Worm (Caenorhabditis elegans) whole organism, dauer: ENCODE measurements around the gene Y26E6A.2.

Experiments used
- unc-62 ChIP-seq: sonication (generic microtip); optimal IDR thresholded peaks from 2 replicates; lab custom pipeline; 2017; ENCODE audit warnings: missing biosample characterization, missing genetic modification reagents, missing genetic modification characterization

The Y26E6A.2 gene

ce11 chrX:13937910-13938309 is 23.7 kb upstream of the Y26E6A.2 start:
- no peak for TF ChIP-seq unc-62 (GFP tag; lab: Kevin White, UChicago)

- TF ChIP-seq unc-62 (GFP tag; lab: Kevin White, UChicago) = no peak
These were observed 23.2 kb upstream of the Y26E6A.2 start for ce11 chrX:13937350-13937749.

ce11 chrX:13936719-13937118 is 22.5 kb upstream of the Y26E6A.2 start:
- TF ChIP-seq unc-62 (GFP tag; lab: Kevin White, UChicago) = no peak

DNA sequence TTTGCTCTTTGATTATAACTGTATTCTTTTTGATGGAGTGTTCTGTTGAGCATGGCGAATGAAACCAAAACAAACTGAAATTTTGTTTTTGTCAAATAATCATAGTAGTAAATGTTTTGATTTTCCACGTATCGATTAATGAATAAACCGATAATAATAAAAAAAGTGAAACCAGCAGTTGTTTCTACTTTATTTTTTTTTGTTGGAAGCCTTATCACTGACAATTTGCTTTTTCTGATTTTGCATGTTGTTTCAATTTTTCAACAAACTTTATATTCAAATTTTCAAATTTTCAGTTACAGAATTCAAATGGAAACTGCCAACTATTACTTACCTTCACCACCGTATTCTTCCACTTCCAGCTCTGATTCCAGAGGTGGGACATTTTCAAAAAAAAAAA is 20.4 kb upstream of the Y26E6A.2 start, which contains the start of gene elt-3:
Gene elt-3 (plus strand): TSS at position 301 of the 400 bp plus-strand sequence.
- TF ChIP-seq unc-62 (GFP tag; lab: Kevin White, UChicago) = no peak

DNA sequence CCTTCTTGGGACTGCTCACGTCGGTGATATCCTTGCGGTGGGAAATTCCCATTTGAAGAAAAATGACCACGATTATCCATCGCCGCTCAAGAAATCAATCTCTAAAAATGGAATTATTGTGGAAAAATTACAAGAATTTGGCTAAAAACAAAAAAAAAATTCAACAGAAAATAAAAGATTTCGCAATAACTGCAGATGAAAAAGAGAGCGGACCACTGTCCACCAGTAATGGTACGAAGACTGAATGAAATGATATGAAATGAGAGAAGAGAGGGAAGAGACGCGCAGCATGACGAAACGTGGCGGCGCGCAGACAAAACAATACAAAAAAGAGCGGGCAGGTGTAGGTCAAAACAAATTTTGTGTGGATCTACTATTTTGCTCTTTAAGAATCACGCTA is 15.3 kb upstream of the Y26E6A.2 start, which contains the start of gene meg-1:
Gene meg-1 (minus strand): TSS at position 101 of the 400 bp plus-strand sequence.
- no peak for TF ChIP-seq unc-62 (GFP tag; lab: Kevin White, UChicago)

- TF ChIP-seq unc-62 (GFP tag; lab: Kevin White, UChicago) = no peak
These were observed 14.3 kb upstream of the Y26E6A.2 start for ce11 chrX:13928532-13928931.

DNA sequence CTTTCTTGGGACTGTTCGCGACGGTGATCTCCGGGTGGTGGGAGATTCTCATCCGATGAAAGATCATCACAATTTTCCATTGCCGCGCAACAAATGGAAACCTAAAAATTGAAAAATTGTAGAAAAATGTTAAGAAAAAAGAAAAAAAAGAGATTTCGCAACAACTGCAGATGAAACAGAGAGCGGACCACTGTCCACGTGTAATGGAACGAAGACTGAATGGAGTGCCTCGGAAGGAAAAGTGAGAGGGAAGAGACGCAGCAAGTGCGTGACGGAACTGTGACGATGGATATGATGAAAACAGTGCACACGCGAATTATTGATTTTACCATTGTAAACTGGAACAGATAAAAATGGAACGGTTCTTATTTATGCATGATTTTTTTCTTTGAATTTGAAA is 11.8 kb upstream of the Y26E6A.2 start, which contains the start of gene meg-2:
Gene meg-2 (minus strand): TSS at position 101 of the 400 bp plus-strand sequence.
- no peak for TF ChIP-seq unc-62 (GFP tag; lab: Kevin White, UChicago)

- no peak for TF ChIP-seq unc-62 (GFP tag; lab: Kevin White, UChicago)
These were observed 6.3 kb upstream of the Y26E6A.2 start for ce11 chrX:13920374-13920986.

DNA sequence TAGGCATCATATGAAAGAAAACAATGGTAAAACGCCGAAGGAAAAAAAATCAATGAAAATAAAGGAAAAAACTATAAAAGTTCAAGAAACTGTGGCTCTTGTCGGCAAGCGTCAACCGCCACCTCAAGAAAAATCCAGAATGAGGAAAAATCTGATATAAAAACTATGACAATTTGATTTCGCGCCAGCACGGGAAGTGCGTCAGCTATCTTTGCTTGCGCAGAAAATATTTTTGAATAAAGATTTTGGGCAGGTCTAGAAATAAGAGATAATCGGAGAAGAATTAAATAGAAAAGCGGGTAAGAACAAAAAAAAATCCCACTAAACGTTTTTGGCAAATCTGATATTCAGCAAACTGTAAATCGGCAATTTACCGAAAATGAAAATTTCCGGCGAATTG is 4.0 kb upstream of the Y26E6A.2 start:
- TF ChIP-seq unc-62 (GFP tag; lab: Kevin White, UChicago) = no peak

- TF ChIP-seq unc-62 (GFP tag; lab: Kevin White, UChicago) = no peak
These were observed 3.0 kb upstream of the Y26E6A.2 start, which contains the start of gene ekl-5 for ce11 chrX:13917121-13917755. ekl-5 (minus strand) TSS chrX:13917171.

DNA sequence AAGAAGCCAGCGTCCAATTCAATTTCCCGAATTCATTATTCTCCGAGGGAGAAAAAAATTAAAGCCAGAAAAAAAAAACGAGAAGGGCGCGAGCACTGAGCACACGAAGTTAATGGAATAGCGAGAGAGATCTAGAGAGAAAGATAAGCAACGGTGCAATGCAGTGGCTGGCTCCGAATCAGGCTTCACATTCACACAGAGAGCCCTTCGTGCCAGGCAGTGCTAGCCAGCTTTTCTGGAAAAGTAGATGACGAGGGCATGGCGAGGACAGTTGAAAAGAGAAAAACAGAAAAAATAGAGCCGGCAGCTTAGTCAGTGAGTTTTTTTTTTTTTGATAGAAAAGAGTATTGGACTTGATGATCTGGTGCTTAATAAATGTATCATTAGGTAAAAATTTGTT is 548 bp downstream of the Y26E6A.2 start:
- TF ChIP-seq unc-62 (GFP tag; lab: Kevin White, UChicago) = no peak

DNA sequence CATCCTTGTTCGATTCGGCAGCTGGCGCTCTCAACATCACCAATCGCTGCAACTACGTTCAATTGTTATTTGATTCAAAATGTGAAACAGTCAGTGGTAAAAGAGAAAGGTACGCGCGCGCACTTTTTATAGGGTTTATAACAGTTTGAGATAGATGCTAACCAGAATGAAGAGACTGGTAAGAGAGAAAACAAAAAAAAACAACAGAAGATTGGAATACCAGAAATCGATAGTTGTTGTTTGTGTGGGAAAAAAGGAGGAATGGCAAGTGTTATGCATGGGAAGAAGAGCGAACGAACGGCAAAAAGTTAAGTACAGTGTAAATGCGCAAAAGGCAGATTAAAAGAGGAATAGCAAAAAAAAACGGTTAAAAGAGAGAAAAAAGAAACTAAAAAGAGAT is 4.3 kb downstream of the Y26E6A.2 start, which contains the start of gene Y26E6A.3:
Gene Y26E6A.3 (minus strand): TSS at position 101 of the 400 bp plus-strand sequence.
- no peak for TF ChIP-seq unc-62 (GFP tag; lab: Kevin White, UChicago)

DNA sequence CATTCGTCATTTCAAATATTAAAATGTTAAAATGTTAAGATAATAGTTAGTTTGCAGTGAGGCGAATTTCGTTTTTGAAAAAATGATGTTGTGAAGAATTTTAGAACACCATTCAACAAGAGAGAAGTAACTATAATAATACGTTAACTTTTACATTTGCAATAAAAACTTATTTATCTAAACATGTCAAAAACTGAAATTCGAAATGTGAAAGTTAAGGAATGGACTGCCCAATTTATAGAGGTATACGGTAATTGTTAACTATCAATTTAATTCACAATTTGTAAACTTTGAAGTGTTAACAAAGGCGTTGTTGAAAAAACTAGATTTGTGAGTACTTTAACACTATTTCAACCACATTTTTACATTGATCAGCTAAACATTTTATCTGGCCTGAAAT is 10.4 kb downstream of the Y26E6A.2 start:
- no peak for TF ChIP-seq unc-62 (GFP tag; lab: Kevin White, UChicago)

DNA sequence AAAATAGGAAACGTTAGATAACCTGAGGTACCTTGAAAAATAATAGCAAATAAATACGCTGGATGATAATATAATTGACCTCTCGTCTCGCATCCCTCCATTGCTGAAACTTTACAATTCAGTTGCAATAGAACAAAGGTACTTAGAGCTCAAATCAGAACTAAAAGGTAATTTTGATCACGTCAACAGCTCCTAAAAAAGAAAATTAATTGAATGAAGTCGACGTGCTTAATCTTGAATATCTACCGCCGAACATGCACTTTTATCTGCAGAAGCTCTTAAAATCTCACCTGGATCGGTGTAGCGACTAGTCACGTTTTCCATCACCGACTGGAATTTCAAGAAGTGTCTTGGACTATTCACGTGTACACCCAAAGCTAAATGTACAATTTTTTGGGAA is 10.9 kb downstream of the Y26E6A.2 start, which contains the start of gene sra-39:
Gene sra-39 (minus strand): TSS at position 101 of the 400 bp plus-strand sequence.
- no peak for TF ChIP-seq unc-62 (GFP tag; lab: Kevin White, UChicago)

DNA sequence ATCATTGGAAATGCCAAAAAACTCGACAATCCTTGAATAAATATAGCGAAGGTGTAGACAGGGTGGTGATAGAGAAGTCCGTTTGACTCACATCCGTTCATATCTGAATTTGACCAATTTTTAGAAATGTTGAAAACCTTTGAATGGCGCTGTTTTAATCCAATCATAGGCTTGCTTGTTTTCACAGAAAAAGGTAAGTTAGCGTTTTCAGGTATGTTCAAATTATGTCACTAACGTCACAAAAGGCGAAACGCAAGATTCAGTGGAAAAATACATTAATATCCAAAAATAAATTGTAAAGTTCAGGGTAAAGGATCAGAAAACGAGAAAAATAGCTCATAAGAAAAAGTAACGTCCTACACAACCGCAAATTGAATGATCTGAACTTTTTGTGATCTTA is 14.1 kb downstream of the Y26E6A.2 start, which contains the start of gene sra-38:
Gene sra-38 (minus strand): TSS at position 101 of the 400 bp plus-strand sequence.
- no peak for TF ChIP-seq unc-62 (GFP tag; lab: Kevin White, UChicago)

DNA sequence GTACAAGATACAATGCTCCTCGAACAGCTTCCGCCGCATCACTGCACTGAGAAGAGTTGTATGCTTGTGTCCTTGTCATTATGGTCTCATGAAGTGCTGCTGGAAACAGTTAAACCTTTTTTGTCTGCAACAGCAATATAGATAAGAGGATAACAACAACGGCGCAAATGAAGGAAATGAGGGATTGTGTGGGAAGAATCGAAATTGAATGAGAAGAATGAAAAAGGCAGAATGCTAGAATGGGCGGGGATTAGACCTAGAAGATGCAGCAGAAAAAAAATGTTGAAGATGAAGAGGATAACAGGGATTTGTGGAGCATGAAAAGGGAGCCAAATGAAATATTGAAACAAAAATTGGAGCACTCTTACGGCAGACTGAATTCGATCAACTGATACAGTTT is 20.9 kb downstream of the Y26E6A.2 start, which contains the start of gene sra-37:
Gene sra-37 (minus strand): TSS at position 101 of the 400 bp plus-strand sequence.
- TF ChIP-seq unc-62 (GFP tag; lab: Kevin White, UChicago) = no peak
